Fruit fly (Drosophila melanogaster): Measurements from ENCODE around the gene CG2938.

CG2938 gene

dm6 chrX:3948889-3949288, 12.6 kb upstream of the CG2938 start, which contains the start of gene Vap33 (continued):
- TF ChIP-seq odd (GFP tag; optimal IDR thresholded peaks at IDR 0.05) (no peak), gsb (GFP tag; IDR thresholded peaks at IDR 0.05) (no peak), CG8290 (GFP tag; optimal IDR thresholded peaks at IDR 0.05) (no peak), CG8290 (tag; optimal IDR thresholded peaks at IDR 0.05) (no peak), bowl (GFP tag; IDR thresholded peaks at IDR 0.05) (no peak), Adf1 (GFP tag; IDR thresholded peaks at IDR 0.05) (no peak), trem (tag; optimal IDR thresholded peaks at IDR 0.05) (no peak), CG2199 (GFP tag; IDR thresholded peaks at IDR 0.05) (no peak), NC2α (GFP tag; optimal IDR thresholded peaks at IDR 0.05) (no peak), Awh (GFP tag; IDR thresholded peaks at IDR 0.05) (no peak), ap (GFP tag; IDR thresholded peaks at IDR 0.05) (no peak), CG33557 (GFP tag; optimal IDR thresholded peaks at IDR 0.05) (no peak), CTCF (GFP tag; optimal IDR thresholded peaks at IDR 0.05) (no peak), CG11093 (GFP tag; IDR thresholded peaks at IDR 0.05) (no peak), Hey (tag; optimal IDR thresholded peaks at IDR 0.05) (no peak), CG4424 (GFP tag; optimal IDR thresholded peaks at IDR 0.05) (no peak), HHEX (GFP tag; optimal IDR thresholded peaks at IDR 0.05) (no peak), CG6254 (GFP tag; optimal IDR thresholded peaks at IDR 0.05) (no peak), eyg (GFP tag; optimal IDR thresholded peaks at IDR 0.05) (no peak), pfk (GFP tag; optimal IDR thresholded peaks at IDR 0.05) (no peak), CG16779 (GFP tag; IDR thresholded peaks at IDR 0.05) (no peak), Xbp1 (GFP tag; optimal IDR thresholded peaks at IDR 0.05) (no peak), CG18262 (tag; optimal IDR thresholded peaks at IDR 0.05) (no peak), Sin3A (optimal IDR thresholded peaks at IDR 0.05) (peak; percentile 42), CG14860 (GFP tag; IDR thresholded peaks at IDR 0.05; ENCODE audit: partially characterized antibody) (peak; percentile 87), bbx (GFP tag; IDR thresholded peaks at IDR 0.05; ENCODE audit: partially characterized antibody) (peak; percentile 93), insv (GFP tag; optimal IDR thresholded peaks at IDR 0.05) (no peak), ftz-f1 (GFP tag; optimal IDR thresholded peaks at IDR 0.05) (no peak), GATAe (GFP tag; conservative IDR thresholded peaks at IDR 0.05) (no peak), CG13775 (GFP tag; optimal IDR thresholded peaks at IDR 0.05) (no peak), sug (tag; optimal IDR thresholded peaks at IDR 0.05) (no peak), Hmx (GFP tag; optimal IDR thresholded peaks at IDR 0.05) (no peak), CG6175 (GFP tag; IDR thresholded peaks at IDR 0.05) (no peak), kay (GFP tag; optimal IDR thresholded peaks at IDR 0.05) (no peak), CG17912 (GFP tag; optimal IDR thresholded peaks at IDR 0.05) (no peak), grn (GFP tag; optimal IDR thresholded peaks at IDR 0.05) (no peak), exex (tag; optimal IDR thresholded peaks at IDR 0.05) (no peak), CG14014 (GFP tag; IDR thresholded peaks at IDR 0.05) (no peak), CG7357 (GFP tag; IDR thresholded peaks at IDR 0.05) (no peak), Camta (GFP tag; optimal IDR thresholded peaks at IDR 0.05) (no peak), Drgx (GFP tag; IDR thresholded peaks at IDR 0.05) (no peak), Neu2 (GFP tag; optimal IDR thresholded peaks at IDR 0.05; ENCODE audit: borderline replicate concordance) (no peak), CG14965 (GFP tag; optimal IDR thresholded peaks at IDR 0.05; ENCODE audit: borderline replicate concordance) (no peak), Pdp1 (GFP tag; optimal IDR thresholded peaks at IDR 0.05) (no peak), fd96Cb (tag; optimal IDR thresholded peaks at IDR 0.05) (no peak), CG3281 (GFP tag; optimal IDR thresholded peaks at IDR 0.05) (no peak), Dll (GFP tag; IDR thresholded peaks at IDR 0.05; ENCODE audit: partially characterized antibody) (peak; percentile 92), CG7271 (tag; optimal IDR thresholded peaks at IDR 0.05) (no peak), CG10274 (GFP tag; optimal IDR thresholded peaks at IDR 0.05) (no peak), CG10959 (GFP tag; IDR thresholded peaks at IDR 0.05) (no peak), CG5245 (GFP tag; optimal IDR thresholded peaks at IDR 0.05) (no peak), HLH54F (GFP tag; optimal IDR thresholded peaks at IDR 0.05) (no peak), CG10462 (GFP tag; optimal IDR thresholded peaks at IDR 0.05) (no peak), p53 (GFP tag; optimal IDR thresholded peaks at IDR 0.05) (no peak)

All from whole organism, embryonic.